Fruit fly (Drosophila melanogaster) whole organism, embryonic: ENCODE measurements around the gene CG9674.

ENCODE experiments used
- Atf3 ChIP-seq: fragments of 200-800 bp; sonication (Bioruptor generic); optimal IDR thresholded peaks from 3 replicates; lab custom pipeline; 2016; ENCODE audit warnings: missing biosample characterization, missing genetic modification characterization
- B-H1 ChIP-seq: fragments of 200-800 bp; sonication (Bioruptor generic); IDR thresholded peaks from 3 replicates; pipeline ENCODE4 v1.3.6; 2022; ENCODE audit warnings: missing biosample characterization, missing genetic modification characterization
- CG10209 ChIP-seq: fragments of 200-800 bp; sonication (Bioruptor generic); optimal IDR thresholded peaks from 3 replicates; lab custom pipeline; 2017; ENCODE audit warnings: missing biosample characterization, mild to moderate bottlenecking, missing genetic modification characterization, missing genetic modification reagents
- CG10979 ChIP-seq: fragments of 200-800 bp; sonication (Bioruptor generic); optimal IDR thresholded peaks from 2 replicates; lab custom pipeline; 2018; ENCODE audit warnings: missing biosample characterization, mild to moderate bottlenecking, missing genetic modification characterization, moderate library complexity
- CG11696 ChIP-seq: fragments of 200-800 bp; sonication (Bioruptor generic); IDR thresholded peaks from 2 replicates; pipeline ENCODE4 v1.3.6; 2022; ENCODE audit warnings: missing biosample characterization, missing genetic modification characterization
- CG12236 ChIP-seq: fragments of 200-800 bp; sonication (Bioruptor generic); optimal IDR thresholded peaks from 2 replicates; lab custom pipeline; 2016; ENCODE audit warnings: missing biosample characterization, missing genetic modification characterization
- CG13424 ChIP-seq: fragments of 200-800 bp; sonication (Bioruptor generic); optimal IDR thresholded peaks from 2 replicates; lab custom pipeline; 2019; ENCODE audit warnings: missing biosample characterization, mild to moderate bottlenecking, missing genetic modification characterization, moderate library complexity
- CG13624 ChIP-seq: fragments of 200-800 bp; sonication (Bioruptor generic); optimal IDR thresholded peaks from 2 replicates; lab custom pipeline; 2016; ENCODE audit warnings: missing biosample characterization, missing genetic modification characterization
- CG13894 ChIP-seq: fragments of 200-800 bp; sonication (Bioruptor generic); optimal IDR thresholded peaks from 3 replicates; lab custom pipeline; 2018; ENCODE audit warnings: missing biosample characterization, mild to moderate bottlenecking, missing genetic modification characterization, moderate library complexity
- CG15696 ChIP-seq: fragments of 200-800 bp; sonication (Bioruptor generic); optimal IDR thresholded peaks from 2 replicates; lab custom pipeline; 2019; ENCODE audit warnings: missing biosample characterization, mild to moderate bottlenecking, missing genetic modification characterization, moderate library complexity
- CG17829 ChIP-seq: fragments of 200-800 bp; optimal IDR thresholded peaks from 2 replicates; lab custom pipeline; 2019; ENCODE audit warnings: missing biosample characterization, mild to moderate bottlenecking, missing genetic modification characterization, moderate library complexity
- CG4360 ChIP-seq: fragments of 200-800 bp; sonication (Bioruptor generic); IDR thresholded peaks from 2 replicates; pipeline ENCODE4 v1.3.6; 2022; ENCODE audit warnings: missing biosample characterization, missing genetic modification characterization
- CG4404 ChIP-seq: fragments of 200-800 bp; sonication (Bioruptor generic); IDR thresholded peaks from 2 replicates; pipeline ENCODE4 v1.3.6; 2022; ENCODE audit warnings: missing biosample characterization, missing genetic modification characterization
- CG4730 ChIP-seq: fragments of 200-800 bp; sonication (Bioruptor generic); IDR thresholded peaks from 2 replicates; pipeline ENCODE4 v1.3.6; 2022; ENCODE audit warnings: missing biosample characterization, missing genetic modification characterization
- CG7271 ChIP-seq: fragments of 200-800 bp; sonication (Bioruptor generic); optimal IDR thresholded peaks from 2 replicates; lab custom pipeline; 2018; ENCODE audit warnings: missing biosample characterization, mild to moderate bottlenecking, missing genetic modification characterization, moderate library complexity
- CG8089 ChIP-seq: fragments of 200-800 bp; sonication (Bioruptor generic); optimal IDR thresholded peaks from 3 replicates; lab custom pipeline; 2016; ENCODE audit warnings: missing biosample characterization, missing genetic modification characterization
- CG8388 ChIP-seq: fragments of 200-800 bp; sonication (Bioruptor generic); optimal IDR thresholded peaks from 2 replicates; lab custom pipeline; 2019; ENCODE audit warnings: missing biosample characterization, mild to moderate bottlenecking, missing genetic modification characterization, moderate library complexity
- CG8924 ChIP-seq: fragments of 200-800 bp; optimal IDR thresholded peaks from 3 replicates; lab custom pipeline; 2019; ENCODE audit warnings: missing biosample characterization, mild to moderate bottlenecking, missing genetic modification characterization, moderate library complexity
- E2f2 ChIP-seq: fragments of 200-800 bp; sonication (Bioruptor generic); IDR thresholded peaks from 2 replicates; pipeline ENCODE4 v1.3.6; 2022; ENCODE audit warnings: missing biosample characterization, missing genetic modification characterization
- Ets65A ChIP-seq: fragments of 200-800 bp; sonication (Bioruptor generic); peaks from one replicate; lab custom pipeline; 2016; ENCODE audit warnings: missing biosample characterization, missing genetic modification characterization
- HLH4C ChIP-seq: fragments of 200-800 bp; sonication (Bioruptor generic); IDR thresholded peaks from 3 replicates; pipeline ENCODE4 v1.3.6; 2022; ENCODE audit warnings: missing biosample characterization, missing genetic modification characterization; ENCODE audit not compliant: partially characterized antibody
- Hsf ChIP-seq: fragments of 200-800 bp; sonication (Bioruptor generic); optimal IDR thresholded peaks from 3 replicates; lab custom pipeline; 2016; ENCODE audit warnings: missing biosample characterization, missing genetic modification characterization
- Opbp ChIP-seq: fragments of 200-800 bp; sonication (Bioruptor generic); IDR thresholded peaks from 3 replicates; pipeline ENCODE4 v1.3.6; 2022; ENCODE audit warnings: missing biosample characterization, missing genetic modification characterization; ENCODE audit not compliant: partially characterized antibody
- Rx ChIP-seq: fragments of 200-800 bp; sonication (Bioruptor generic); IDR thresholded peaks from 2 replicates; pipeline ENCODE4 v1.3.6; 2022; ENCODE audit warnings: missing biosample characterization, missing genetic modification characterization
- TFAM ChIP-seq: fragments of 200-800 bp; sonication (Bioruptor generic); optimal IDR thresholded peaks from 2 replicates; lab custom pipeline; 2017; ENCODE audit warnings: missing biosample characterization, missing genetic modification characterization, inconsistent platforms
- al ChIP-seq: fragments of 200-800 bp; sonication (Bioruptor generic); IDR thresholded peaks from 2 replicates; pipeline ENCODE4 v1.3.6; 2022; ENCODE audit warnings: missing biosample characterization, missing genetic modification characterization
- ara ChIP-seq: fragments of 200-800 bp; sonication (Bioruptor generic); IDR thresholded peaks from 2 replicates; pipeline ENCODE4 v1.3.6; 2022; ENCODE audit warnings: missing biosample characterization, missing genetic modification characterization
- az2 ChIP-seq: fragments of 200-800 bp; sonication (Bioruptor generic); optimal IDR thresholded peaks from 3 replicates; lab custom pipeline; 2016; ENCODE audit warnings: missing biosample characterization, missing genetic modification characterization
- bab2 ChIP-seq: fragments of 200-800 bp; sonication (Bioruptor generic); optimal IDR thresholded peaks from 2 replicates; lab custom pipeline; 2016; ENCODE audit warnings: missing biosample characterization, missing genetic modification characterization
- bigmax ChIP-seq: fragments of 200-800 bp; sonication (Bioruptor generic); optimal IDR thresholded peaks from 2 replicates; lab custom pipeline; 2018; ENCODE audit warnings: missing biosample characterization, mild to moderate bottlenecking, missing genetic modification characterization
- bsh ChIP-seq, 2 experiments: fragments of 200-800 bp; sonication (Bioruptor generic); optimal IDR thresholded peaks; 2 replicates each; lab custom pipeline; 2017 to 2018; ENCODE audit warnings: mild to moderate bottlenecking in 2 of 2, missing biosample characterization in 2 of 2, missing genetic modification characterization in 2 of 2, moderate library complexity in 1 of 2
- cad ChIP-seq: fragments of >200 bp; optimal IDR thresholded peaks from 2 replicates; lab custom pipeline; 2017; ENCODE audit warnings: missing biosample characterization, missing genetic modification characterization
- cato ChIP-seq: fragments of 200-800 bp; sonication (Bioruptor generic); optimal IDR thresholded peaks from 2 replicates; lab custom pipeline; 2016; ENCODE audit warnings: missing biosample characterization, missing genetic modification characterization, borderline replicate concordance
- chm ChIP-seq: fragments of 200-800 bp; sonication (Bioruptor generic); IDR thresholded peaks from 2 replicates; pipeline ENCODE4 v1.3.6; 2022; ENCODE audit warnings: missing biosample characterization, missing genetic modification characterization
- dati ChIP-seq: fragments of 200-800 bp; sonication (Bioruptor generic); IDR thresholded peaks from 2 replicates; pipeline ENCODE4 v1.3.6; 2022; ENCODE audit warnings: missing biosample characterization, missing genetic modification characterization
- dm ChIP-seq: fragments of 200-800 bp; sonication (Bioruptor generic); optimal IDR thresholded peaks from 3 replicates; lab custom pipeline; 2016; ENCODE audit warnings: missing biosample characterization, missing genetic modification characterization
- ems ChIP-seq: fragments of 200-800 bp; sonication (Bioruptor generic); optimal IDR thresholded peaks from 3 replicates; lab custom pipeline; 2016; ENCODE audit warnings: missing biosample characterization, missing genetic modification characterization
- gsb-n ChIP-seq: fragments of 200-800 bp; sonication (Bioruptor generic); optimal IDR thresholded peaks from 3 replicates; lab custom pipeline; 2018; ENCODE audit warnings: missing biosample characterization, mild to moderate bottlenecking, missing genetic modification characterization
- knrl ChIP-seq: fragments of 200-800 bp; sonication (Bioruptor generic); IDR thresholded peaks from 3 replicates; pipeline ENCODE4 v1.3.6; 2022; ENCODE audit warnings: missing biosample characterization, missing genetic modification characterization; ENCODE audit not compliant: partially characterized antibody
- lola ChIP-seq, 3 experiments: fragments of >200 bp in 2 of 3; fragments of 200-800 bp in 1 of 3; sonication (Bioruptor generic) in 1 of 3; optimal IDR thresholded peaks; 2 replicates each; lab custom pipeline; 2017 to 2019; ENCODE audit warnings: missing biosample characterization in 3 of 3, missing genetic modification characterization in 3 of 3, mild to moderate bottlenecking in 1 of 3, moderate library complexity in 1 of 3
- oc ChIP-seq: fragments of 200-800 bp; sonication (Bioruptor generic); optimal IDR thresholded peaks from 2 replicates; lab custom pipeline; 2018; ENCODE audit warnings: missing biosample characterization, mild to moderate bottlenecking, missing genetic modification characterization, moderate library complexity
- prd ChIP-seq, 3 experiments: fragments of >200 bp in 2 of 3; fragments of 200-800 bp in 1 of 3; sonication (Bioruptor generic) in 1 of 3; optimal IDR thresholded peaks in 2 of 3; IDR thresholded peaks in 1 of 3; 2 replicates in 2 of 3; 3 replicates in 1 of 3; pipeline versions ENCODE4 v1.3.6 to Lab custom; 2017 to 2022; ENCODE audit warnings: missing biosample characterization in 1 of 3, missing genetic modification characterization in 1 of 3
- row ChIP-seq: fragments of 200-800 bp; sonication (Bioruptor generic); IDR thresholded peaks from 3 replicates; pipeline ENCODE4 v1.3.6; 2022; ENCODE audit warnings: missing biosample characterization, missing genetic modification characterization
- sima ChIP-seq: fragments of 200-800 bp; sonication (Bioruptor generic); optimal IDR thresholded peaks from 2 replicates; lab custom pipeline; 2016; ENCODE audit warnings: missing biosample characterization, missing genetic modification characterization
- slbo ChIP-seq: fragments of 200-800 bp; sonication (Bioruptor generic); IDR thresholded peaks from 2 replicates; pipeline ENCODE4 v1.3.6; 2022; ENCODE audit warnings: missing biosample characterization, missing genetic modification characterization
- tgo ChIP-seq: fragments of 200-800 bp; sonication (Bioruptor generic); IDR thresholded peaks from 3 replicates; pipeline ENCODE4 v1.3.6; 2022; ENCODE audit warnings: missing biosample characterization, missing genetic modification characterization
- tio ChIP-seq: fragments of 200-800 bp; sonication (Bioruptor generic); optimal IDR thresholded peaks from 2 replicates; lab custom pipeline; 2017; ENCODE audit warnings: missing biosample characterization, missing genetic modification characterization, inconsistent platforms

CG9674 gene

dm6 chr3L:16768001-16768652, 39.4 kb downstream of the CG9674 start (continued):
- TF ChIP-seq bab2 (peak; percentile 23), CG8388 (GFP tag; lab: Kevin White, UChicago) (peak; percentile 53), cato (GFP tag; lab: Kevin White, UChicago) (no peak), CG15696 (tag; lab: Kevin White, UChicago) (peak; percentile 66), CG11696 (GFP tag; lab: Robert Waterston, UW) (0 out of 2 replicates have a peak, but pooled peaks have one; percentile 21), al (GFP tag; lab: Robert Waterston, UW) (no peak), CG8089 (GFP tag; lab: Kevin White, UChicago) (peak; percentile 2), sima (GFP tag; lab: Kevin White, UChicago) (no peak), knrl (GFP tag; lab: Robert Waterston, UW) (0 out of 3 replicates have a peak, but pooled peaks have one; percentile 28), gsb-n (tag; lab: Kevin White, UChicago) (peak; percentile 48), CG12236 (no peak), CG13894 (no peak), bigmax (no peak), CG7271 (tag; lab: Kevin White, UChicago) (peak; percentile 31), Atf3 (GFP tag; lab: Kevin White, UChicago) (peak; percentile 18), tgo (GFP tag; lab: Robert Waterston, UW) (peak; percentile 49; the same call in 2 of the 3 replicates), row (GFP tag; lab: Robert Waterston, UW) (peak; percentile 77), bsh (GFP tag; optimal IDR thresholded peaks at IDR 0.05; lab: Kevin White, UChicago) (peak in 1 of 2 experiments; percentile 46), chm (GFP tag; lab: Robert Waterston, UW) (peak; percentile 51; the same call in 1 of the 2 replicates), oc (tag; lab: Kevin White, UChicago) (no peak), dati (no peak), CG8924 (tag; lab: Kevin White, UChicago) (peak; percentile 45), Hsf (GFP tag; lab: Kevin White, UChicago) (peak; percentile 29), HLH4C (GFP tag; lab: Robert Waterston, UW) (peak; percentile 59; the same call in 2 of the 3 replicates), CG4404 (peak; percentile 79), lola (GFP tag; optimal IDR thresholded peaks at IDR 0.05; lab: Kevin White, UChicago) (peak in 1 of 3 experiments; percentile 44), Ets65A (peak; percentile 79), TFAM (GFP tag; lab: Kevin White, UChicago) (no peak), CG17829 (tag; lab: Kevin White, UChicago) (peak; percentile 54), CG10979 (tag; lab: Kevin White, UChicago) (peak; percentile 76), Opbp (no peak), CG4360 (0 out of 2 replicates have a peak, but pooled peaks have one; percentile 34), ara (GFP tag; lab: Robert Waterston, UW) (peak; percentile 52; the same call in 1 of the 2 replicates), B-H1 (GFP tag; lab: Robert Waterston, UW) (peak; percentile 35; the same call in 2 of the 3 replicates), slbo (GFP tag; lab: Robert Waterston, UW) (peak; percentile 9; the same call in 1 of the 2 replicates), cad (peak; percentile 64), prd (optimal IDR thresholded peaks at IDR 0.05; lab: Kevin White, UChicago) (no peak), prd (GFP tag; IDR thresholded peaks at IDR 0.05; lab: Robert Waterston, UW) (peak; percentile 77), az2 (peak; percentile 40), ems (GFP tag; lab: Kevin White, UChicago) (peak; percentile 6), CG13624 (GFP tag; lab: Kevin White, UChicago) (peak; percentile 6), CG4730 (GFP tag; lab: Robert Waterston, UW) (peak; percentile 36; the same call in 1 of the 2 replicates), dm (GFP tag; lab: Kevin White, UChicago) (no peak), CG10209 (peak; percentile 8), Rx (0 out of 2 replicates have a peak, but pooled peaks have one; percentile 22), CG13424 (peak; percentile 4), E2f2 (peak; percentile 27; the same call in 1 of the 2 replicates), tio (GFP tag; lab: Kevin White, UChicago) (peak; percentile 23)
